Fruit fly (Drosophila melanogaster): ENCODE data around the gene PH4alphaNE1.

PH4alphaNE1 gene

dm6 chr3R:30531129-30531708, 31.1 kb upstream of the PH4alphaNE1 start (continued):
- TF ChIP-seq TFAM (GFP tag; optimal IDR thresholded peaks at IDR 0.05) (no peak), PHDP (tag; optimal IDR thresholded peaks at IDR 0.05) (no peak), CG8089 (GFP tag; optimal IDR thresholded peaks at IDR 0.05) (no peak)

dm6 chr3R:30529570-30529969, 29.4 kb upstream of the PH4alphaNE1 start:
- TF ChIP-seq bowl (GFP tag; IDR thresholded peaks at IDR 0.05) (no peak), caup (GFP tag; optimal IDR thresholded peaks at IDR 0.05; ENCODE audit: severe bottlenecking) (no peak), unpg (GFP tag; optimal IDR thresholded peaks at IDR 0.05) (peak; percentile 9), gem (tag; optimal IDR thresholded peaks at IDR 0.05) (peak; percentile 28), Mrtf (GFP tag; IDR thresholded peaks at IDR 0.05) (no peak), gcm (GFP tag; optimal IDR thresholded peaks at IDR 0.05) (no peak), Med (GFP tag) (peak; percentile 48), lmd (GFP tag; IDR thresholded peaks at IDR 0.05) (0 out of 2 replicates have a peak, but pooled peaks have one; percentile 19), eve (GFP tag; optimal IDR thresholded peaks at IDR 0.05) (peak in 1 of 2 experiments; percentile 23), jigr1 (GFP tag; IDR thresholded peaks at IDR 0.05) (no peak), bsh (GFP tag; optimal IDR thresholded peaks at IDR 0.05) (peak in 1 of 2 experiments; percentile 29), pan (optimal IDR thresholded peaks at IDR 0.05) (no peak), pan (GFP tag; optimal IDR thresholded peaks at IDR 0.05 in 1 of 2, IDR thresholded peaks at IDR 0.05 in 1 of 2) (no peak), CG11085 (GFP tag; IDR thresholded peaks at IDR 0.05) (no peak), CG12391 (tag; optimal IDR thresholded peaks at IDR 0.05) (peak; percentile 19), vvl (GFP tag; IDR thresholded peaks at IDR 0.05) (peak; percentile 20; the same call in 1 of the 2 replicates), slou (GFP tag; optimal IDR thresholded peaks at IDR 0.05) (no peak), CG11504 (tag; optimal IDR thresholded peaks at IDR 0.05) (peak; percentile 19), CG12769 (tag; optimal IDR thresholded peaks at IDR 0.05) (peak; percentile 65), HLHmδ (GFP tag; optimal IDR thresholded peaks at IDR 0.05) (no peak), Hsf (GFP tag; optimal IDR thresholded peaks at IDR 0.05) (no peak), Ptx1 (GFP tag; IDR thresholded peaks at IDR 0.05) (no peak), Sox102F (GFP tag; optimal IDR thresholded peaks at IDR 0.05) (peak; percentile 23), row (GFP tag; IDR thresholded peaks at IDR 0.05) (no peak; the same call in 2 of the 3 replicates), CrebB (tag; optimal IDR thresholded peaks at IDR 0.05) (no peak), CG2712 (tag; optimal IDR thresholded peaks at IDR 0.05) (peak; percentile 6), CG11695 (GFP tag; IDR thresholded peaks at IDR 0.05) (0 out of 3 replicates have a peak, but pooled peaks have one; percentile 10), lab (GFP tag; optimal IDR thresholded peaks at IDR 0.05) (peak; percentile 9), Hmr (GFP tag; optimal IDR thresholded peaks at IDR 0.05) (no peak), phol (tag; optimal IDR thresholded peaks at IDR 0.05) (no peak), cwo (GFP tag; optimal IDR thresholded peaks at IDR 0.05) (no peak), dan (GFP tag; IDR thresholded peaks at IDR 0.05) (no peak), schlank (tag; optimal IDR thresholded peaks at IDR 0.05) (no peak), prd (optimal IDR thresholded peaks at IDR 0.05) (no peak), prd (GFP tag; IDR thresholded peaks at IDR 0.05) (0 out of 3 replicates have a peak, but pooled peaks have one; percentile 14), CG15696 (tag; optimal IDR thresholded peaks at IDR 0.05) (no peak), ci (GFP tag; IDR thresholded peaks at IDR 0.05) (0 out of 3 replicates have a peak, but pooled peaks have one; percentile 30), dmrt99B (tag; optimal IDR thresholded peaks at IDR 0.05) (peak; percentile 2), sens (GFP tag) (peak; percentile 38), btn (GFP tag; optimal IDR thresholded peaks at IDR 0.05) (no peak), Xrp1 (GFP tag; IDR thresholded peaks at IDR 0.05) (no peak), CG31441 (GFP tag; IDR thresholded peaks at IDR 0.05) (no peak), eyg (GFP tag; optimal IDR thresholded peaks at IDR 0.05) (no peak), CG2678 (tag; optimal IDR thresholded peaks at IDR 0.05) (peak; percentile 15)
